Fruit fly (Drosophila melanogaster): ENCODE measurements around the gene CG3386.

CG3386 gene

DNA sequence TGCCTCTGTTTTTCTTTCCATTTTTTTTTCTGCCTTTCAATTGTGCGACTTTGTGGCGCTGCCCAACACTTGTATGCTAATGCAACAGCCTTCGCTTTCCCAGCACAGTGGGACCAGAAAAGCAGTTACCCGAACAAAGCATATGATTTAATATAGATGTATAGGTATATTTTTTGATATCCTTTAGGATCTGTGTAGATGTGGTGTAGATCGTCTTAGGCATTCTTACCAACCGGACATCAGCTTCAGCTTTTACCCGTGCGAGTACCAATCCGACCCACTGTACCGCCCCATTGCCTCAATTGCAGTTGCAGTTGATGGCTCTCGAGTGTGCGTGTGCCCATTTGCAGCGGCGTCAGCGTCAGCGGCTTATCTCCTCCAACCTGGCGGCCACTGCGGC, 45.8 kb downstream of the CG3386 start (continued):
- TF ChIP-seq Opbp (GFP tag; IDR thresholded peaks at IDR 0.05; ENCODE audit: partially characterized antibody) = no peak
- no peak for TF ChIP-seq repo (GFP tag; optimal IDR thresholded peaks at IDR 0.05)
- TF ChIP-seq Myb (GFP tag; optimal IDR thresholded peaks at IDR 0.05) = peak; percentile 2
- TF ChIP-seq amos (GFP tag; IDR thresholded peaks at IDR 0.05; ENCODE audit: partially characterized antibody) = no peak
- no peak for TF ChIP-seq NfI (GFP tag; optimal IDR thresholded peaks at IDR 0.05)
- TF ChIP-seq Meics (GFP tag; optimal IDR thresholded peaks at IDR 0.05) = peak; percentile 15
- no peak for TF ChIP-seq TFAM (GFP tag; optimal IDR thresholded peaks at IDR 0.05)
- peak; percentile 40 for TF ChIP-seq CG8924 (tag; optimal IDR thresholded peaks at IDR 0.05)
- no peak for TF ChIP-seq fd102C (GFP tag; optimal IDR thresholded peaks at IDR 0.05)
- no peak for TF ChIP-seq fru (optimal IDR thresholded peaks at IDR 0.05)
- TF ChIP-seq Bteb2 (GFP tag; optimal IDR thresholded peaks at IDR 0.05) = peak; percentile 16
- TF ChIP-seq lilli (GFP tag; optimal IDR thresholded peaks at IDR 0.05) = peak; percentile 64
- TF ChIP-seq CG7928 (GFP tag; optimal IDR thresholded peaks at IDR 0.05) = no peak
- no peak for TF ChIP-seq Dref (GFP tag; IDR thresholded peaks at IDR 0.05)
- TF ChIP-seq CG32532 (GFP tag; IDR thresholded peaks at IDR 0.05) = peak; percentile 33; the same call in 1 of the 2 replicates
- peak in 1 of 3 experiments; percentile 64 for TF ChIP-seq lola (GFP tag; optimal IDR thresholded peaks at IDR 0.05)
- peak; percentile 24 for TF ChIP-seq CG9817 (tag; optimal IDR thresholded peaks at IDR 0.05)
- no peak for TF ChIP-seq CG1832 (GFP tag; optimal IDR thresholded peaks at IDR 0.05)
- TF ChIP-seq CG10147 (GFP tag; optimal IDR thresholded peaks at IDR 0.05) = no peak
- no peak for TF ChIP-seq corto (GFP tag; optimal IDR thresholded peaks at IDR 0.05)
- TF ChIP-seq Atf3 (GFP tag; optimal IDR thresholded peaks at IDR 0.05) = peak; percentile 13
- TF ChIP-seq CG16863 (GFP tag; optimal IDR thresholded peaks at IDR 0.05) = peak; percentile 39
- TF ChIP-seq CG11723 (GFP tag; optimal IDR thresholded peaks at IDR 0.05) = peak; percentile 52
- no peak for TF ChIP-seq CG9797 (GFP tag; optimal IDR thresholded peaks at IDR 0.05)
- no peak for TF ChIP-seq insv (GFP tag; optimal IDR thresholded peaks at IDR 0.05)
- peak; percentile 57 for TF ChIP-seq Gsc (GFP tag; IDR thresholded peaks at IDR 0.05)
- TF ChIP-seq Mrtf (GFP tag; IDR thresholded peaks at IDR 0.05) = peak; percentile 72; the same call in 2 of the 3 replicates
- peak; percentile 54 for TF ChIP-seq pum (GFP tag; optimal IDR thresholded peaks at IDR 0.05)
- TF ChIP-seq CG31388 (GFP tag; optimal IDR thresholded peaks at IDR 0.05) = peak; percentile 1
- no peak for TF ChIP-seq z (GFP tag; IDR thresholded peaks at IDR 0.05)
- no peak for TF ChIP-seq Vsx1 (GFP tag; optimal IDR thresholded peaks at IDR 0.05)
- no peak for TF ChIP-seq CG15011 (GFP tag; optimal IDR thresholded peaks at IDR 0.05)
- TF ChIP-seq CG4617 (GFP tag; optimal IDR thresholded peaks at IDR 0.05; ENCODE audit: borderline replicate concordance) = no peak
- TF ChIP-seq CG11560 (tag; IDR thresholded peaks at IDR 0.05) = no peak
- TF ChIP-seq HmgD (GFP tag; optimal IDR thresholded peaks at IDR 0.05) = no peak
- peak; percentile 14 for TF ChIP-seq stwl (tag; optimal IDR thresholded peaks at IDR 0.05)
- no peak for TF ChIP-seq ham (GFP tag; IDR thresholded peaks at IDR 0.05)
- TF ChIP-seq nom (GFP tag; optimal IDR thresholded peaks at IDR 0.05) = no peak
- no peak for TF ChIP-seq Dip2 (GFP tag; IDR thresholded peaks at IDR 0.05)
- peak; percentile 71 for TF ChIP-seq CG4820 (GFP tag; optimal IDR thresholded peaks at IDR 0.05)
- TF ChIP-seq sim (GFP tag; IDR thresholded peaks at IDR 0.05) = peak; percentile 65; the same call in 1 of the 2 replicates
- no peak for TF ChIP-seq CG16779 (GFP tag; IDR thresholded peaks at IDR 0.05)
- peak; percentile 54 for TF ChIP-seq org-1 (GFP tag; optimal IDR thresholded peaks at IDR 0.05)
- TF ChIP-seq B-H2 (GFP tag; optimal IDR thresholded peaks at IDR 0.05) = no peak
- TF ChIP-seq MTF-1 (GFP tag; optimal IDR thresholded peaks at IDR 0.05; ENCODE audit: borderline replicate concordance) = peak; percentile 2
- TF ChIP-seq CG18764 (GFP tag; optimal IDR thresholded peaks at IDR 0.05) = peak; percentile 16
- no peak for TF ChIP-seq CG16813 (GFP tag; IDR thresholded peaks at IDR 0.05; ENCODE audit: partially characterized antibody)
- peak; percentile 36 for TF ChIP-seq Rfx (GFP tag; IDR thresholded peaks at IDR 0.05)
- no peak for TF ChIP-seq MBD-R2 (GFP tag; IDR thresholded peaks at IDR 0.05)
- no peak for TF ChIP-seq Doc3 (GFP tag; IDR thresholded peaks at IDR 0.05; ENCODE audit: partially characterized antibody)
- no peak for TF ChIP-seq CG2889 (GFP tag; IDR thresholded peaks at IDR 0.05)
